Fruit fly (Drosophila melanogaster) whole organism, embryonic: Measurements from ENCODE around the gene AIMP2.

Source experiments
- Blimp-1 ChIP-seq: fragments of 200-800 bp; sonication (Bioruptor generic); optimal IDR thresholded peaks from 3 replicates; lab custom pipeline; 2018; ENCODE audit warnings: missing biosample characterization, missing genetic modification characterization, mild to moderate bottlenecking, moderate library complexity, missing genetic modification reagents
- C15 ChIP-seq: fragments of 200-800 bp; sonication (Bioruptor generic); IDR thresholded peaks from 3 replicates; pipeline ENCODE4 v1.3.6; 2022; ENCODE audit warnings: missing biosample characterization, missing genetic modification characterization
- CG11504 ChIP-seq: fragments of 200-800 bp; sonication (Bioruptor generic); optimal IDR thresholded peaks from 3 replicates; lab custom pipeline; 2019; ENCODE audit warnings: missing biosample characterization, mild to moderate bottlenecking, missing genetic modification characterization, moderate library complexity
- CG12071 ChIP-seq: fragments of 200-800 bp; sonication (Bioruptor generic); optimal IDR thresholded peaks from 3 replicates; lab custom pipeline; 2018; ENCODE audit warnings: missing biosample characterization, mild to moderate bottlenecking, missing genetic modification characterization
- CG12391 ChIP-seq: fragments of 200-800 bp; sonication (Bioruptor generic); optimal IDR thresholded peaks from 3 replicates; lab custom pipeline; 2018; ENCODE audit warnings: missing biosample characterization, mild to moderate bottlenecking, missing genetic modification characterization, moderate library complexity
- CG14441 ChIP-seq: fragments of 200-800 bp; sonication (Bioruptor generic); IDR thresholded peaks from 2 replicates; pipeline ENCODE4 v1.3.6; 2022; ENCODE audit warnings: missing biosample characterization, missing genetic modification characterization
- CG14710 ChIP-seq: fragments of 200-800 bp; sonication (Bioruptor generic); optimal IDR thresholded peaks from 3 replicates; lab custom pipeline; 2019; ENCODE audit warnings: missing biosample characterization, mild to moderate bottlenecking, missing genetic modification characterization, moderate library complexity
- CG15479 ChIP-seq: fragments of 200-800 bp; sonication (Bioruptor generic); optimal IDR thresholded peaks from 3 replicates; lab custom pipeline; 2019; ENCODE audit warnings: missing biosample characterization, mild to moderate bottlenecking, missing genetic modification characterization, moderate library complexity
- CG15601 ChIP-seq: fragments of 200-800 bp; sonication (Bioruptor generic); optimal IDR thresholded peaks from 3 replicates; lab custom pipeline; 2019; ENCODE audit warnings: missing biosample characterization, mild to moderate bottlenecking, missing genetic modification characterization, moderate library complexity
- CG17802 ChIP-seq: fragments of 200-800 bp; sonication (Bioruptor generic); optimal IDR thresholded peaks from 2 replicates; lab custom pipeline; 2018; ENCODE audit warnings: missing biosample characterization, mild to moderate bottlenecking, missing genetic modification characterization, moderate library complexity
- CG17829 ChIP-seq: fragments of 200-800 bp; optimal IDR thresholded peaks from 2 replicates; lab custom pipeline; 2019; ENCODE audit warnings: missing biosample characterization, mild to moderate bottlenecking, missing genetic modification characterization, moderate library complexity
- CG18262 ChIP-seq: fragments of 200-800 bp; optimal IDR thresholded peaks from 3 replicates; lab custom pipeline; 2019; ENCODE audit warnings: missing biosample characterization, mild to moderate bottlenecking, missing genetic modification characterization, moderate library complexity
- CG2678 ChIP-seq: fragments of 200-800 bp; sonication (Bioruptor generic); optimal IDR thresholded peaks from 3 replicates; lab custom pipeline; 2019; ENCODE audit warnings: missing biosample characterization, mild to moderate bottlenecking, missing genetic modification characterization, moderate library complexity
- CG30403 ChIP-seq: fragments of 200-800 bp; sonication (Bioruptor generic); optimal IDR thresholded peaks from 3 replicates; lab custom pipeline; 2016; ENCODE audit warnings: missing biosample characterization, missing genetic modification characterization
- CG4424 ChIP-seq: fragments of 200-800 bp; sonication (Bioruptor generic); optimal IDR thresholded peaks from 3 replicates; lab custom pipeline; 2016; ENCODE audit warnings: missing biosample characterization, missing genetic modification characterization
- CG6272 ChIP-seq: fragments of 200-800 bp; sonication (Bioruptor generic); IDR thresholded peaks from 2 replicates; pipeline ENCODE4 v1.3.6; 2022; ENCODE audit warnings: missing biosample characterization, missing genetic modification characterization
- CG6765 ChIP-seq: fragments of 200-800 bp; sonication (Bioruptor generic); optimal IDR thresholded peaks from 3 replicates; lab custom pipeline; 2017; ENCODE audit warnings: missing biosample characterization, mild to moderate bottlenecking, missing genetic modification characterization
- CG7839 ChIP-seq: fragments of 200-800 bp; sonication (Bioruptor generic); optimal IDR thresholded peaks from 3 replicates; lab custom pipeline; 2018; ENCODE audit warnings: missing biosample characterization, mild to moderate bottlenecking, missing genetic modification characterization, moderate library complexity
- CG7928 ChIP-seq: fragments of 200-800 bp; sonication (Bioruptor generic); optimal IDR thresholded peaks from 2 replicates; lab custom pipeline; 2017; ENCODE audit warnings: missing biosample characterization, mild to moderate bottlenecking, missing genetic modification characterization
- D19A ChIP-seq: fragments of 200-800 bp; optimal IDR thresholded peaks from 3 replicates; lab custom pipeline; 2019; ENCODE audit warnings: missing biosample characterization, mild to moderate bottlenecking, missing genetic modification characterization, moderate library complexity
- Doc2 ChIP-seq: fragments of 200-800 bp; sonication (Bioruptor generic); IDR thresholded peaks from 2 replicates; pipeline ENCODE4 v1.3.6; 2022; ENCODE audit warnings: missing biosample characterization, missing genetic modification characterization
- Drgx ChIP-seq: fragments of 200-800 bp; sonication (Bioruptor generic); IDR thresholded peaks from 2 replicates; pipeline ENCODE4 v1.3.6; 2022; ENCODE audit warnings: missing biosample characterization, missing genetic modification characterization
- Hmr ChIP-seq: fragments of 200-800 bp; sonication (Bioruptor generic); optimal IDR thresholded peaks from 3 replicates; lab custom pipeline; 2017; ENCODE audit warnings: mild to moderate bottlenecking, missing biosample characterization, missing genetic modification reagents, missing genetic modification characterization
- Hr78 ChIP-seq, 2 experiments: fragments of 200-800 bp in 1 of 2; fragments of >200 bp in 1 of 2; sonication (Bioruptor generic) in 1 of 2; optimal IDR thresholded peaks; 2 replicates each; lab custom pipeline; 2017 to 2019; ENCODE audit warnings: missing biosample characterization in 2 of 2, missing genetic modification characterization in 2 of 2, mild to moderate bottlenecking in 1 of 2, moderate library complexity in 1 of 2
- Med ChIP-seq: fragments of 200-800 bp; sonication (Bioruptor generic); peaks from one replicate; lab custom pipeline; 2016; ENCODE audit warnings: missing biosample characterization, missing genetic modification characterization, mild to moderate bottlenecking, inconsistent platforms, moderate library complexity
- Optix ChIP-seq: fragments of 200-800 bp; sonication (Bioruptor generic); IDR thresholded peaks from 3 replicates; pipeline ENCODE4 v1.3.6; 2022; ENCODE audit warnings: missing biosample characterization, missing genetic modification characterization
- Sox102F ChIP-seq: fragments of 200-800 bp; sonication (Bioruptor generic); optimal IDR thresholded peaks from 2 replicates; lab custom pipeline; 2018; ENCODE audit warnings: missing biosample characterization, mild to moderate bottlenecking, missing genetic modification characterization, moderate library complexity
- cad ChIP-seq: fragments of >200 bp; optimal IDR thresholded peaks from 2 replicates; lab custom pipeline; 2017; ENCODE audit warnings: missing biosample characterization, missing genetic modification characterization
- chm ChIP-seq: fragments of 200-800 bp; sonication (Bioruptor generic); IDR thresholded peaks from 2 replicates; pipeline ENCODE4 v1.3.6; 2022; ENCODE audit warnings: missing biosample characterization, missing genetic modification characterization
- ci ChIP-seq: fragments of 200-800 bp; sonication (Bioruptor generic); IDR thresholded peaks from 3 replicates; pipeline ENCODE4 v1.3.6; 2022; ENCODE audit warnings: missing biosample characterization, missing genetic modification characterization
- corto ChIP-seq: fragments of 200-800 bp; sonication (Bioruptor generic); optimal IDR thresholded peaks from 2 replicates; lab custom pipeline; 2016; ENCODE audit warnings: missing biosample characterization, mild to moderate bottlenecking, missing genetic modification characterization, moderate library complexity
- disco-r ChIP-seq: fragments of 200-800 bp; sonication (Bioruptor generic); optimal IDR thresholded peaks from 2 replicates; lab custom pipeline; 2016; ENCODE audit warnings: missing biosample characterization, missing genetic modification characterization
- dmrt99B ChIP-seq: fragments of 200-800 bp; sonication (Bioruptor generic); optimal IDR thresholded peaks from 2 replicates; lab custom pipeline; 2018; ENCODE audit warnings: missing biosample characterization, mild to moderate bottlenecking, missing genetic modification characterization, moderate library complexity
- emc ChIP-seq: fragments of 200-800 bp; sonication (Bioruptor generic); optimal IDR thresholded peaks from 2 replicates; lab custom pipeline; 2016; ENCODE audit warnings: missing biosample characterization, missing genetic modification characterization
- gem ChIP-seq: fragments of 200-800 bp; sonication (Bioruptor generic); optimal IDR thresholded peaks from 2 replicates; lab custom pipeline; 2019; ENCODE audit warnings: missing biosample characterization, mild to moderate bottlenecking, missing genetic modification characterization, moderate library complexity
- grn ChIP-seq: fragments of 200-800 bp; sonication (Bioruptor generic); optimal IDR thresholded peaks from 3 replicates; lab custom pipeline; 2017; ENCODE audit warnings: missing biosample characterization, missing genetic modification characterization
- hkb ChIP-seq, 2 experiments: fragments of 200-800 bp in 1 of 2; fragments of >200 bp in 1 of 2; sonication (Bioruptor generic) in 1 of 2; IDR thresholded peaks in 1 of 2; optimal IDR thresholded peaks in 1 of 2; 2 replicates each; pipeline versions ENCODE4 v1.3.6 to Lab custom; 2017 to 2022; ENCODE audit warnings: missing biosample characterization in 1 of 2, missing genetic modification characterization in 1 of 2
- inv ChIP-seq: fragments of 200-800 bp; sonication (Bioruptor generic); IDR thresholded peaks from 2 replicates; pipeline ENCODE4 v1.3.6; 2022; ENCODE audit warnings: missing biosample characterization, missing genetic modification characterization; ENCODE audit not compliant: partially characterized antibody
- kay ChIP-seq: fragments of 200-800 bp; sonication (Bioruptor generic); optimal IDR thresholded peaks from 2 replicates; lab custom pipeline; 2016; ENCODE audit warnings: missing biosample characterization, missing genetic modification characterization
- lab ChIP-seq: fragments of 200-800 bp; sonication (Bioruptor generic); optimal IDR thresholded peaks from 3 replicates; lab custom pipeline; 2017; ENCODE audit warnings: missing biosample characterization, missing genetic modification characterization, mild to moderate bottlenecking, moderate library complexity, missing genetic modification reagents
- lbe ChIP-seq: fragments of 200-800 bp; sonication (Bioruptor generic); optimal IDR thresholded peaks from 2 replicates; lab custom pipeline; 2016; ENCODE audit warnings: missing biosample characterization, mild to moderate bottlenecking, missing genetic modification characterization
- lmd ChIP-seq: fragments of 200-800 bp; sonication (Bioruptor generic); IDR thresholded peaks from 2 replicates; pipeline ENCODE4 v1.3.6; 2022; ENCODE audit warnings: missing biosample characterization, missing genetic modification characterization
- ranshi ChIP-seq: fragments of 200-800 bp; sonication (Bioruptor generic); IDR thresholded peaks from 2 replicates; pipeline ENCODE4 v1.3.6; 2022; ENCODE audit warnings: missing biosample characterization, missing genetic modification characterization
- slbo ChIP-seq: fragments of 200-800 bp; sonication (Bioruptor generic); IDR thresholded peaks from 2 replicates; pipeline ENCODE4 v1.3.6; 2022; ENCODE audit warnings: missing biosample characterization, missing genetic modification characterization
- slp2 ChIP-seq: fragments of 200-800 bp; sonication (Bioruptor generic); optimal IDR thresholded peaks from 2 replicates; lab custom pipeline; 2016; ENCODE audit warnings: missing biosample characterization, missing genetic modification characterization
- sna ChIP-seq: fragments of 200-800 bp; sonication (Bioruptor generic); IDR thresholded peaks from 2 replicates; pipeline ENCODE4 v1.3.6; 2022; ENCODE audit warnings: missing biosample characterization, missing genetic modification characterization; ENCODE audit not compliant: partially characterized antibody
- so ChIP-seq: fragments of 200-800 bp; sonication (Bioruptor generic); IDR thresholded peaks from 3 replicates; pipeline ENCODE4 v1.3.6; 2022; ENCODE audit warnings: missing biosample characterization, missing genetic modification characterization
- wdn ChIP-seq: fragments of 200-800 bp; sonication (Bioruptor generic); IDR thresholded peaks from 2 replicates; pipeline ENCODE4 v1.3.6; 2022; ENCODE audit warnings: missing biosample characterization, missing genetic modification characterization
- zfh1 ChIP-seq: fragments of 200-800 bp; sonication (Bioruptor generic); IDR thresholded peaks from 3 replicates; pipeline ENCODE4 v1.3.6; 2022; ENCODE audit warnings: missing biosample characterization, missing genetic modification characterization

Gene AIMP2

dm6 chr3L:15595175-15595724 lies 11.8 kb downstream of the AIMP2 start:
- 0 out of 2 replicates have a peak, but pooled peaks have one; percentile 17 for TF ChIP-seq wdn
- TF ChIP-seq CG15601 = peak; percentile 37
- 0 out of 2 replicates have a peak, but pooled peaks have one; percentile 20 for TF ChIP-seq chm (GFP tag; lab: Robert Waterston, UW)
- no peak for TF ChIP-seq cad
- TF ChIP-seq lmd = peak; percentile 24
- no peak for TF ChIP-seq CG17802 (tag; lab: Kevin White, UChicago)
- TF ChIP-seq D19A (tag; lab: Kevin White, UChicago) = peak; percentile 52
- TF ChIP-seq Optix (GFP tag; lab: Robert Waterston, UW) = no peak
- peak; percentile 23 for TF ChIP-seq CG12391 (tag; lab: Kevin White, UChicago)
- TF ChIP-seq ci (GFP tag; lab: Robert Waterston, UW) = 0 out of 3 replicates have a peak, but pooled peaks have one; percentile 39
- TF ChIP-seq Blimp-1 (GFP tag; lab: Kevin White, UChicago) = peak; percentile 9
- peak; percentile 8 for TF ChIP-seq kay
- peak; percentile 10 for TF ChIP-seq dmrt99B (tag; lab: Kevin White, UChicago)
- no peak for TF ChIP-seq emc (GFP tag; lab: Kevin White, UChicago)
- no peak for TF ChIP-seq sna
- no peak for TF ChIP-seq slbo (GFP tag; lab: Robert Waterston, UW)
- TF ChIP-seq grn (GFP tag; lab: Kevin White, UChicago) = peak; percentile 46
- TF ChIP-seq CG6765 (GFP tag; lab: Kevin White, UChicago) = no peak
- peak; percentile 6 for TF ChIP-seq CG2678 (tag; lab: Kevin White, UChicago)
- peak; percentile 14 for TF ChIP-seq Sox102F (GFP tag; lab: Kevin White, UChicago)
- peak; percentile 29 for TF ChIP-seq lab (GFP tag; lab: Kevin White, UChicago)
- no peak for TF ChIP-seq hkb (optimal IDR thresholded peaks at IDR 0.05; lab: Kevin White, UChicago)
- 0 out of 2 replicates have a peak, but pooled peaks have one; percentile 10 for TF ChIP-seq hkb (GFP tag; IDR thresholded peaks at IDR 0.05; lab: Robert Waterston, UW)
- peak; percentile 18 for TF ChIP-seq Hmr (GFP tag; lab: Kevin White, UChicago)
- no peak for TF ChIP-seq CG12071 (GFP tag; lab: Kevin White, UChicago)
- peak; percentile 78 for TF ChIP-seq Med
- peak; percentile 20 for TF ChIP-seq CG14710 (tag; lab: Kevin White, UChicago)
- peak; percentile 24 for TF ChIP-seq CG11504 (tag; lab: Kevin White, UChicago)
- peak; percentile 22 for TF ChIP-seq CG18262
- TF ChIP-seq Drgx (GFP tag; lab: Robert Waterston, UW) = no peak
- peak; percentile 21 for TF ChIP-seq CG7839
- TF ChIP-seq CG6272 = no peak
- no peak for TF ChIP-seq Doc2 (GFP tag; lab: Robert Waterston, UW)
- 0 out of 3 replicates have a peak, but pooled peaks have one; percentile 26 for TF ChIP-seq so
- peak; percentile 63 for TF ChIP-seq CG15479
- no peak for TF ChIP-seq lbe (GFP tag; lab: Kevin White, UChicago)
- TF ChIP-seq CG30403 (GFP tag; lab: Kevin White, UChicago) = no peak
- no peak for TF ChIP-seq C15 (GFP tag; lab: Robert Waterston, UW)
- no peak for TF ChIP-seq corto (GFP tag; lab: Kevin White, UChicago)
- no peak for TF ChIP-seq CG4424 (GFP tag; lab: Kevin White, UChicago)
- TF ChIP-seq CG7928 = no peak
- TF ChIP-seq slp2 = no peak
- TF ChIP-seq zfh1 (GFP tag; lab: Robert Waterston, UW) = 0 out of 3 replicates have a peak, but pooled peaks have one; percentile 34
- no peak for TF ChIP-seq CG17829 (tag; lab: Kevin White, UChicago)
- peak in 1 of 2 experiments; percentile 17 for TF ChIP-seq Hr78 (GFP tag; optimal IDR thresholded peaks at IDR 0.05; lab: Kevin White, UChicago)
- TF ChIP-seq inv (GFP tag; lab: Robert Waterston, UW) = no peak
- no peak for TF ChIP-seq disco-r (GFP tag; lab: Kevin White, UChicago)
- 0 out of 2 replicates have a peak, but pooled peaks have one; percentile 37 for TF ChIP-seq CG14441 (GFP tag; lab: Robert Waterston, UW)
- peak; percentile 31 for TF ChIP-seq gem (tag; lab: Kevin White, UChicago)
- peak; percentile 44; the same call in 1 of the 2 replicates for TF ChIP-seq ranshi (GFP tag; lab: Robert Waterston, UW)
